Fruit fly (Drosophila melanogaster) whole organism, embryonic: ENCODE measurements around the gene Cp16.

Experiments
- Aef1 ChIP-seq: fragments of 200-800 bp; sonication (Bioruptor generic); IDR thresholded peaks from 3 replicates; pipeline ENCODE4 v1.3.6; 2022; ENCODE audit warnings: missing biosample characterization, missing genetic modification characterization
- B-H1 ChIP-seq: fragments of 200-800 bp; sonication (Bioruptor generic); IDR thresholded peaks from 3 replicates; pipeline ENCODE4 v1.3.6; 2022; ENCODE audit warnings: missing biosample characterization, missing genetic modification characterization
- CG10366 ChIP-seq: fragments of 200-800 bp; sonication (Bioruptor generic); IDR thresholded peaks from 2 replicates; pipeline ENCODE4 v1.3.6; 2022; ENCODE audit warnings: missing biosample characterization, missing genetic modification characterization
- CG11504 ChIP-seq: fragments of 200-800 bp; sonication (Bioruptor generic); optimal IDR thresholded peaks from 3 replicates; lab custom pipeline; 2019; ENCODE audit warnings: missing biosample characterization, mild to moderate bottlenecking, missing genetic modification characterization, moderate library complexity
- CG12299 ChIP-seq: fragments of 200-800 bp; sonication (Bioruptor generic); optimal IDR thresholded peaks from 2 replicates; lab custom pipeline; 2018; ENCODE audit warnings: missing biosample characterization, mild to moderate bottlenecking, missing genetic modification characterization
- CG1233 ChIP-seq: fragments of 200-800 bp; sonication (Bioruptor generic); optimal IDR thresholded peaks from 4 replicates; lab custom pipeline; 2018; ENCODE audit warnings: missing biosample characterization, mild to moderate bottlenecking, missing genetic modification characterization
- CG14667 ChIP-seq: fragments of 200-800 bp; sonication (Bioruptor generic); IDR thresholded peaks from 2 replicates; pipeline ENCODE4 v1.3.6; 2022; ENCODE audit warnings: missing biosample characterization, missing genetic modification characterization
- CG14965 ChIP-seq: fragments of 200-800 bp; sonication (Bioruptor generic); optimal IDR thresholded peaks from 2 replicates; lab custom pipeline; 2016; ENCODE audit warnings: missing biosample characterization, missing genetic modification characterization, borderline replicate concordance
- CG15269 ChIP-seq: fragments of 200-800 bp; sonication (Bioruptor generic); optimal IDR thresholded peaks from 2 replicates; lab custom pipeline; 2018; ENCODE audit warnings: missing biosample characterization, mild to moderate bottlenecking, missing genetic modification characterization, moderate library complexity
- CG15696 ChIP-seq: fragments of 200-800 bp; sonication (Bioruptor generic); optimal IDR thresholded peaks from 2 replicates; lab custom pipeline; 2019; ENCODE audit warnings: missing biosample characterization, mild to moderate bottlenecking, missing genetic modification characterization, moderate library complexity
- CG1603 ChIP-seq: fragments of 200-800 bp; sonication (Bioruptor generic); optimal IDR thresholded peaks from 2 replicates; lab custom pipeline; 2019; ENCODE audit warnings: missing biosample characterization, mild to moderate bottlenecking, missing genetic modification characterization, moderate library complexity
- CG16863 ChIP-seq: fragments of 200-800 bp; sonication (Bioruptor generic); optimal IDR thresholded peaks from 3 replicates; lab custom pipeline; 2016; ENCODE audit warnings: missing biosample characterization, missing genetic modification characterization
- CG18262 ChIP-seq: fragments of 200-800 bp; optimal IDR thresholded peaks from 3 replicates; lab custom pipeline; 2019; ENCODE audit warnings: missing biosample characterization, mild to moderate bottlenecking, missing genetic modification characterization, moderate library complexity
- CG2678 ChIP-seq: fragments of 200-800 bp; sonication (Bioruptor generic); optimal IDR thresholded peaks from 3 replicates; lab custom pipeline; 2019; ENCODE audit warnings: missing biosample characterization, mild to moderate bottlenecking, missing genetic modification characterization, moderate library complexity
- CG32772 ChIP-seq: fragments of 200-800 bp; sonication (Bioruptor generic); IDR thresholded peaks from 2 replicates; pipeline ENCODE4 v1.3.6; 2022; ENCODE audit warnings: missing biosample characterization, missing genetic modification characterization
- CG34376 ChIP-seq: fragments of 200-800 bp; sonication (Bioruptor generic); optimal IDR thresholded peaks from 2 replicates; lab custom pipeline; 2018; ENCODE audit warnings: missing biosample characterization, mild to moderate bottlenecking, missing genetic modification characterization
- CG3726 ChIP-seq: fragments of 200-800 bp; sonication (Bioruptor generic); IDR thresholded peaks from 3 replicates; pipeline ENCODE4, ENCODE4 v1.3.6; 2022; ENCODE audit warnings: missing biosample characterization, missing genetic modification characterization
- CG3838 ChIP-seq: fragments of 200-800 bp; sonication (Bioruptor generic); optimal IDR thresholded peaks from 3 replicates; lab custom pipeline; 2016; ENCODE audit warnings: missing biosample characterization, missing genetic modification characterization
- CG3847 ChIP-seq: fragments of 200-800 bp; sonication (Bioruptor generic); IDR thresholded peaks from 2 replicates; pipeline ENCODE4 v1.3.6; 2022; ENCODE audit warnings: missing biosample characterization, missing genetic modification characterization
- CG4360 ChIP-seq: fragments of 200-800 bp; sonication (Bioruptor generic); IDR thresholded peaks from 2 replicates; pipeline ENCODE4 v1.3.6; 2022; ENCODE audit warnings: missing biosample characterization, missing genetic modification characterization
- CG4854 ChIP-seq: fragments of 200-800 bp; sonication (Bioruptor generic); optimal IDR thresholded peaks from 2 replicates; lab custom pipeline; 2016; ENCODE audit warnings: missing biosample characterization, missing genetic modification characterization, inconsistent platforms
- Chrac-16 ChIP-seq: fragments of 200-800 bp; sonication (Bioruptor generic); optimal IDR thresholded peaks from 3 replicates; lab custom pipeline; 2016; ENCODE audit warnings: missing biosample characterization, missing genetic modification characterization
- D ChIP-seq, 2 experiments: fragments of 200-800 bp in 1 of 2; fragments of >200 bp in 1 of 2; sonication (Bioruptor generic) in 1 of 2; optimal IDR thresholded peaks; 2 replicates in 1 of 2; 3 replicates in 1 of 2; lab custom pipeline; 2017; ENCODE audit warnings: mild to moderate bottlenecking in 1 of 2, missing biosample characterization in 1 of 2, missing genetic modification characterization in 1 of 2, missing genetic modification reagents in 1 of 2
- Deaf1 ChIP-seq: fragments of 200-800 bp; optimal IDR thresholded peaks from 3 replicates; lab custom pipeline; 2019; ENCODE audit warnings: missing biosample characterization, mild to moderate bottlenecking, missing genetic modification characterization, moderate library complexity
- Dip2 ChIP-seq: fragments of 200-800 bp; sonication (Bioruptor generic); IDR thresholded peaks from 2 replicates; pipeline ENCODE4 v1.3.6; 2022; ENCODE audit warnings: missing biosample characterization, missing genetic modification characterization
- Drgx ChIP-seq: fragments of 200-800 bp; sonication (Bioruptor generic); IDR thresholded peaks from 2 replicates; pipeline ENCODE4 v1.3.6; 2022; ENCODE audit warnings: missing biosample characterization, missing genetic modification characterization
- E2f1 ChIP-seq: fragments of 200-800 bp; sonication (Bioruptor generic); IDR thresholded peaks from 2 replicates; pipeline ENCODE4 v1.3.6; 2022; ENCODE audit warnings: missing biosample characterization, missing genetic modification characterization
- Gug ChIP-seq: fragments of 200-800 bp; sonication (Bioruptor generic); IDR thresholded peaks from 4 replicates; pipeline ENCODE4 v1.3.6; 2022; ENCODE audit warnings: missing biosample characterization, missing genetic modification characterization
- Hey ChIP-seq: fragments of 200-800 bp; sonication (Bioruptor generic); optimal IDR thresholded peaks from 3 replicates; lab custom pipeline; 2018; ENCODE audit warnings: missing biosample characterization, mild to moderate bottlenecking, missing genetic modification characterization
- ase ChIP-seq: fragments of 200-800 bp; sonication (Bioruptor generic); IDR thresholded peaks from 3 replicates; pipeline ENCODE4 v1.3.6; 2022; ENCODE audit warnings: missing biosample characterization, missing genetic modification characterization
- bbx ChIP-seq: fragments of 200-800 bp; sonication (Bioruptor generic); IDR thresholded peaks from 2 replicates; pipeline ENCODE4 v1.3.6; 2022; ENCODE audit warnings: missing biosample characterization, missing genetic modification characterization; ENCODE audit not compliant: partially characterized antibody
- cato ChIP-seq: fragments of 200-800 bp; sonication (Bioruptor generic); optimal IDR thresholded peaks from 2 replicates; lab custom pipeline; 2016; ENCODE audit warnings: missing biosample characterization, missing genetic modification characterization, borderline replicate concordance
- chif ChIP-seq, 2 experiments: fragments of 200-800 bp; sonication (Bioruptor generic); optimal IDR thresholded peaks; 3 replicates each; lab custom pipeline; 2016; ENCODE audit warnings: missing biosample characterization in 2 of 2, missing genetic modification characterization in 2 of 2
- chn ChIP-seq: fragments of 200-800 bp; sonication (Bioruptor generic); optimal IDR thresholded peaks from 2 replicates; lab custom pipeline; 2016; ENCODE audit warnings: missing biosample characterization, missing genetic modification characterization
- dan ChIP-seq: fragments of 200-800 bp; sonication (Bioruptor generic); IDR thresholded peaks from 2 replicates; pipeline ENCODE4 v1.3.6; 2022; ENCODE audit warnings: missing biosample characterization, missing genetic modification characterization
- esg ChIP-seq: fragments of 200-800 bp; sonication (Bioruptor generic); conservative IDR thresholded peaks from 2 replicates; pipeline ENCODE4 v1.3.6; 2022; ENCODE audit warnings: missing biosample characterization, missing genetic modification characterization
- fu2 ChIP-seq: fragments of 200-800 bp; sonication (Bioruptor generic); optimal IDR thresholded peaks from 2 replicates; lab custom pipeline; 2016; ENCODE audit warnings: missing biosample characterization, missing genetic modification characterization
- gcm ChIP-seq: fragments of 200-800 bp; sonication (Bioruptor generic); optimal IDR thresholded peaks from 2 replicates; lab custom pipeline; 2019; ENCODE audit warnings: missing biosample characterization, mild to moderate bottlenecking, missing genetic modification characterization, moderate library complexity
- gfzf ChIP-seq: fragments of 200-800 bp; sonication (Bioruptor generic); optimal IDR thresholded peaks from 2 replicates; lab custom pipeline; 2016; ENCODE audit warnings: missing biosample characterization, mild to moderate bottlenecking, missing genetic modification characterization, moderate library complexity
- gt ChIP-seq: fragments of 200-800 bp; sonication (Bioruptor generic); IDR thresholded peaks from 2 replicates; pipeline ENCODE4 v1.3.6; 2022; ENCODE audit warnings: missing biosample characterization, missing genetic modification characterization
- knrl ChIP-seq: fragments of 200-800 bp; sonication (Bioruptor generic); IDR thresholded peaks from 3 replicates; pipeline ENCODE4 v1.3.6; 2022; ENCODE audit warnings: missing biosample characterization, missing genetic modification characterization; ENCODE audit not compliant: partially characterized antibody
- lilli ChIP-seq: fragments of 200-800 bp; sonication (Bioruptor generic); optimal IDR thresholded peaks from 3 replicates; lab custom pipeline; 2016; ENCODE audit warnings: missing biosample characterization, missing genetic modification characterization
- luna ChIP-seq: fragments of 200-800 bp; sonication (Bioruptor generic); optimal IDR thresholded peaks from 2 replicates; lab custom pipeline; 2016; ENCODE audit warnings: missing biosample characterization, missing genetic modification characterization
- maf-S ChIP-seq: fragments of 200-800 bp; sonication (Bioruptor generic); optimal IDR thresholded peaks from 2 replicates; lab custom pipeline; 2016; ENCODE audit warnings: missing biosample characterization, missing genetic modification characterization
- mam ChIP-seq: fragments of 200-800 bp; sonication (Bioruptor generic); optimal IDR thresholded peaks from 3 replicates; lab custom pipeline; 2016; ENCODE audit warnings: missing biosample characterization, missing genetic modification characterization
- nerfin-2 ChIP-seq: fragments of 200-800 bp; sonication (Bioruptor generic); IDR thresholded peaks from 2 replicates; pipeline ENCODE4 v1.3.6; 2022; ENCODE audit warnings: missing biosample characterization, missing genetic modification characterization; ENCODE audit not compliant: partially characterized antibody
- pho ChIP-seq: fragments of 200-800 bp; sonication (Bioruptor generic); optimal IDR thresholded peaks from 2 replicates; lab custom pipeline; 2016; ENCODE audit warnings: missing biosample characterization, missing genetic modification characterization
- repo ChIP-seq: fragments of 200-800 bp; sonication (Bioruptor generic); optimal IDR thresholded peaks from 2 replicates; lab custom pipeline; 2016; ENCODE audit warnings: missing biosample characterization, missing genetic modification characterization
- rib ChIP-seq: fragments of 200-800 bp; sonication (Bioruptor generic); IDR thresholded peaks from 2 replicates; pipeline ENCODE4 v1.3.6; 2022; ENCODE audit warnings: missing biosample characterization, missing genetic modification characterization
- sima ChIP-seq: fragments of 200-800 bp; sonication (Bioruptor generic); optimal IDR thresholded peaks from 2 replicates; lab custom pipeline; 2016; ENCODE audit warnings: missing biosample characterization, missing genetic modification characterization
- sob ChIP-seq: fragments of 200-800 bp; sonication (Bioruptor generic); IDR thresholded peaks from 2 replicates; pipeline ENCODE4 v1.3.6; 2022; ENCODE audit warnings: missing biosample characterization, missing genetic modification characterization

Cp16 gene

DNA sequence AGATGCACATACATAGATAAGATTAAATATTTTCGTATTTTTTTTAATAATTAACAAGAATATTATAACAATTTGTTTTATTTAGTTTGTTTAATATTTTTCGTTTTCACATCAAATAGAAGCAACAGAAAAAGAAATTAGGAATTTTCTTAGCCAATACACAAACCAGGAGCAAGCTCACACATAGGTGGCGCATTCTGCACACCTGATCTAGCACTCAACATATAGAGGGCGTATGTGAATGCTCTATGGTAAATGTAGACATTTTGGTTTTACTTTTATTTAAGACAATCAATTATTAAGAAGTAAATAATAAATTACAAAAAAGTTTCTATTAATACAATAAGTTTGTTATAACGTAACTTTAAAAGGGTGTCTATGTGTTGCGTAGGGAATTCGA, 17.1 kb downstream of the Cp16 start (continued):
- TF ChIP-seq sima (no peak), Aef1 (GFP tag; lab: Robert Waterston, UW) (peak; percentile 47; the same call in 2 of the 3 replicates), lilli (GFP tag; lab: Kevin White, UChicago) (peak; percentile 13), CG3726 (GFP tag; lab: Robert Waterston, UW) (no peak), luna (GFP tag; lab: Kevin White, UChicago) (no peak), fu2 (no peak), Hey (tag; lab: Kevin White, UChicago) (no peak), sob (GFP tag; lab: Robert Waterston, UW) (peak; percentile 51; the same call in 1 of the 2 replicates), chn (GFP tag; lab: Kevin White, UChicago) (no peak), CG12299 (tag; lab: Kevin White, UChicago) (no peak), Gug (GFP tag; lab: Robert Waterston, UW) (0 out of 4 replicates have a peak, but pooled peaks have one; percentile 55), mam (peak; percentile 15), cato (GFP tag; lab: Kevin White, UChicago) (no peak), esg (GFP tag; lab: Robert Waterston, UW) (no peak), Deaf1 (tag; lab: Kevin White, UChicago) (no peak), CG34376 (GFP tag; lab: Kevin White, UChicago) (no peak), CG4360 (GFP tag; lab: Robert Waterston, UW) (no peak), CG3847 (GFP tag; lab: Robert Waterston, UW) (peak; percentile 53), rib (GFP tag; lab: Robert Waterston, UW) (no peak), D (optimal IDR thresholded peaks at IDR 0.05; lab: Kevin White, UChicago) (no peak), D (GFP tag; optimal IDR thresholded peaks at IDR 0.05; lab: Kevin White, UChicago) (no peak), gcm (GFP tag; lab: Kevin White, UChicago) (no peak), CG14965 (GFP tag; lab: Kevin White, UChicago) (no peak), maf-S (GFP tag; lab: Kevin White, UChicago) (no peak), pho (no peak), B-H1 (GFP tag; lab: Robert Waterston, UW) (peak; percentile 28; the same call in 1 of the 3 replicates), ase (GFP tag; lab: Robert Waterston, UW) (peak; percentile 69; the same call in 2 of the 3 replicates), CG2678 (tag; lab: Kevin White, UChicago) (no peak), nerfin-2 (no peak), CG15269 (tag; lab: Kevin White, UChicago) (no peak), knrl (GFP tag; lab: Robert Waterston, UW) (peak; percentile 51; the same call in 1 of the 3 replicates), CG4854 (no peak), CG16863 (GFP tag; lab: Kevin White, UChicago) (no peak), CG11504 (tag; lab: Kevin White, UChicago) (peak; percentile 40), CG14667 (GFP tag; lab: Robert Waterston, UW) (0 out of 2 replicates have a peak, but pooled peaks have one; percentile 15), CG10366 (GFP tag; lab: Robert Waterston, UW) (peak; percentile 54), gfzf (no peak), CG15696 (tag; lab: Kevin White, UChicago) (peak; percentile 49), bbx (GFP tag; lab: Robert Waterston, UW) (no peak), CG18262 (tag; lab: Kevin White, UChicago) (no peak), CG3838 (no peak), Drgx (no peak), CG1603 (peak; percentile 38), Chrac-16 (GFP tag; lab: Kevin White, UChicago) (peak; percentile 35), CG32772 (peak; percentile 48; the same call in 1 of the 2 replicates), Dip2 (GFP tag; lab: Robert Waterston, UW) (peak; percentile 100), chif (GFP tag; optimal IDR thresholded peaks at IDR 0.05; lab: Kevin White, UChicago) (peak in 1 of 2 experiments; percentile 40), dan (GFP tag; lab: Robert Waterston, UW) (no peak), CG1233 (no peak), gt (GFP tag; lab: Robert Waterston, UW) (no peak), E2f1 (GFP tag; lab: Robert Waterston, UW) (0 out of 2 replicates have a peak, but pooled peaks have one; percentile 11), repo (GFP tag; lab: Kevin White, UChicago) (no peak)
